Worm (Caenorhabditis elegans): Measurements from ENCODE around the gene ZK892.4.

DNA sequence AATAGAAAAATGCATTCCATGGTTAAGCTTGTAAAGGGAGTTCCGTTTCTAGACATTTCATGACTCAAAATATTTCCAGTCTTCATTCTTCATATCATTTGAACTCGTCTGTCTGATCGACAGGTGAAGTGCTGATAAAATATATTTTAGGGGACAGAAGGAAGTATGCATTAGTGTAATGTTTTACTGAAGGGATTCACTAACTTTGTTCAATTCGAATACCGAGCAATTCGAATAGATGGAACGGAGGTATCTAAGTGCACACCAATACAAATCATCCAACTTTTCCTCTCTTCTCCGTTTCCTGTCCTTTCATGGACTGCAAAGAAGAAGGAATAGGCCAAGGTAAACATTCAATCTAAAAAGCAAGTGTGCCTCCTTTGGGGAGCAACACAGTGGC is 42.6 kb upstream of the ZK892.4 start:
- no peak for TF ChIP-seq W03F9.2 (tag; optimal IDR thresholded peaks at IDR 0.05)
- TF ChIP-seq him-1 (tag; optimal IDR thresholded peaks at IDR 0.05) = no peak
- no peak for TF ChIP-seq dao-5 (tag; optimal IDR thresholded peaks at IDR 0.05)

Data from whole organism, L4/young adult.